Worm (Caenorhabditis elegans): ENCODE measurements around the gene efn-2.

ce11 chrIV:10612281-10612680, 36.1 kb downstream of the efn-2 start:
- TF ChIP-seq dmd-4 (tag; optimal IDR thresholded peaks at IDR 0.05; ENCODE audit: borderline replicate concordance), result no peak
- TF ChIP-seq nhr-11 (tag; optimal IDR thresholded peaks at IDR 0.05), result no peak
- TF ChIP-seq F13H6.1 (tag; optimal IDR thresholded peaks at IDR 0.05), result no peak
- no peak for TF ChIP-seq pha-4 (tag; optimal IDR thresholded peaks at IDR 0.05)
- no peak for TF ChIP-seq pag-3 (tag; optimal IDR thresholded peaks at IDR 0.05; ENCODE audit: borderline replicate concordance)
- TF ChIP-seq hlh-30 (tag; optimal IDR thresholded peaks at IDR 0.05; ENCODE audit: insufficient read depth), result no peak
- TF ChIP-seq elt-2 (tag; optimal IDR thresholded peaks at IDR 0.05), result no peak
- no peak for TF ChIP-seq ztf-16 (tag; optimal IDR thresholded peaks at IDR 0.05)
- TF ChIP-seq zip-5 (tag; optimal IDR thresholded peaks at IDR 0.05), result no peak
- no peak for TF ChIP-seq pqm-1 (tag; optimal IDR thresholded peaks at IDR 0.05)
- no peak for TF ChIP-seq ceh-22 (tag; optimal IDR thresholded peaks at IDR 0.05)

Data from whole organism, late embryonic.